Worm (Caenorhabditis elegans) whole organism, L1 larva: ENCODE results near the gene F07F6.4.

Experiments used
- C04F5.9 ChIP-seq: sonication (generic microtip); optimal IDR thresholded peaks from 2 replicates; lab custom pipeline; 2016; ENCODE audit warnings: missing genetic modification characterization, missing compliant biosample characterization
- C16A3.4 ChIP-seq: fragments of 150-350 bp; optimal IDR thresholded peaks from 2 replicates; lab custom pipeline; 2014; ENCODE audit warnings: missing biosample characterization, missing genetic modification characterization
- F16B12.6 ChIP-seq: fragments of 150-350 bp; optimal IDR thresholded peaks from 2 replicates; lab custom pipeline; 2014; ENCODE audit warnings: missing biosample characterization, missing genetic modification characterization
- aly-2 ChIP-seq: fragments of 150-350 bp; optimal IDR thresholded peaks from 2 replicates; lab custom pipeline; 2014; ENCODE audit warnings: missing biosample characterization, missing genetic modification characterization
- blmp-1 ChIP-seq: fragments of 150-350 bp; optimal IDR thresholded peaks from 2 replicates; lab custom pipeline; 2014; ENCODE audit warnings: missing biosample characterization, missing genetic modification characterization
- ceh-82 ChIP-seq, 3 experiments: fragments of 150-350 bp in 1 of 3; sonication (generic microtip) in 2 of 3; optimal IDR thresholded peaks; 2 replicates each; lab custom pipeline; 2014 to 2017; ENCODE audit warnings: missing biosample characterization in 3 of 3, missing genetic modification characterization in 3 of 3
- ces-1 ChIP-seq: fragments of 150-350 bp; optimal IDR thresholded peaks from 2 replicates; lab custom pipeline; 2014; ENCODE audit warnings: missing biosample characterization, missing genetic modification reagents, missing genetic modification characterization
- dsc-1 ChIP-seq: sonication (generic microtip); optimal IDR thresholded peaks from 2 replicates; lab custom pipeline; 2016; ENCODE audit warnings: mild to moderate bottlenecking, missing genetic modification characterization, missing compliant biosample characterization
- efl-1 ChIP-seq, 4 experiments: fragments of 150-350 bp; optimal IDR thresholded peaks in 3 of 4; peaks in 1 of 4; 1 replicate in 1 of 4; 2 replicates in 3 of 4; lab custom pipeline; 2014; ENCODE audit warnings: missing biosample characterization in 2 of 4, missing genetic modification characterization in 2 of 4, missing genetic modification reagents in 2 of 4
- egl-13 ChIP-seq: sonication (generic microtip); optimal IDR thresholded peaks from 2 replicates; lab custom pipeline; 2016; ENCODE audit warnings: missing genotype, missing genetic modification reagents, missing genetic modification characterization, missing compliant biosample characterization
- egl-27 ChIP-seq, 2 experiments: fragments of 150-350 bp in 1 of 2; sonication (generic microtip); optimal IDR thresholded peaks; 3 replicates each; lab custom pipeline; 2017 to 2018; ENCODE audit warnings: missing biosample characterization in 2 of 2, missing genetic modification characterization in 2 of 2, missing genetic modification reagents in 2 of 2
- elt-2 ChIP-seq: sonication (generic microtip); optimal IDR thresholded peaks from 2 replicates; lab custom pipeline; 2016; ENCODE audit warnings: missing genetic modification characterization, mild to moderate bottlenecking, inconsistent platforms, missing compliant biosample characterization, missing genetic modification reagents
- ets-5 ChIP-seq: fragments of 200-800 bp; sonication (Bioruptor generic); IDR thresholded peaks from 2 replicates; pipeline ENCODE4 v1.3.6; 2022; ENCODE audit warnings: missing genetic modification characterization, missing compliant biosample characterization
- grh-1 ChIP-seq: fragments of 200-800 bp; sonication (Bioruptor generic); IDR thresholded peaks from 2 replicates; pipeline ENCODE4 v1.3.6; 2022; ENCODE audit warnings: missing genetic modification reagents, missing genetic modification characterization, missing compliant biosample characterization
- isw-1 ChIP-seq: fragments of 200-800 bp; sonication (Bioruptor generic); IDR thresholded peaks from 2 replicates; pipeline ENCODE4 v1.3.6; 2022; ENCODE audit warnings: missing genetic modification characterization, missing compliant biosample characterization
- lin-14 ChIP-seq: fragments of 200-800 bp; sonication (Bioruptor generic); optimal IDR thresholded peaks from 2 replicates; lab custom pipeline; 2018; ENCODE audit warnings: mild to moderate bottlenecking, missing genetic modification characterization, moderate library complexity, missing compliant biosample characterization
- lin-35 ChIP-seq, 2 experiments: fragments of 150-350 bp; optimal IDR thresholded peaks; 2 replicates each; lab custom pipeline; 2014; ENCODE audit warnings: missing biosample characterization in 2 of 2, missing genetic modification characterization in 2 of 2, missing genetic modification reagents in 2 of 2
- lin-39 ChIP-seq: fragments of 150-350 bp; optimal IDR thresholded peaks from 2 replicates; lab custom pipeline; 2014; ENCODE audit warnings: missing biosample characterization, missing genetic modification reagents, missing genetic modification characterization
- lir-3 ChIP-seq: sonication (generic microtip); optimal IDR thresholded peaks from 2 replicates; lab custom pipeline; 2016; ENCODE audit warnings: mild to moderate bottlenecking, missing genetic modification characterization, moderate library complexity, missing compliant biosample characterization; ENCODE audit not compliant: poor library complexity
- mdl-1 ChIP-seq, 2 experiments: fragments of 150-350 bp; optimal IDR thresholded peaks; 2 replicates each; lab custom pipeline; 2014 to 2017; ENCODE audit warnings: missing biosample characterization in 2 of 2, missing genetic modification characterization in 2 of 2, inconsistent platforms in 1 of 2
- mep-1 ChIP-seq: fragments of 150-350 bp; optimal IDR thresholded peaks from 2 replicates; lab custom pipeline; 2014; ENCODE audit warnings: missing biosample characterization, missing genetic modification characterization
- nhr-11 ChIP-seq: fragments of 150-350 bp; optimal IDR thresholded peaks from 2 replicates; lab custom pipeline; 2014; ENCODE audit warnings: missing biosample characterization, missing genetic modification characterization
- nhr-12 ChIP-seq: sonication (generic microtip); optimal IDR thresholded peaks from 2 replicates; lab custom pipeline; 2017; ENCODE audit warnings: missing biosample characterization, missing genetic modification characterization
- nhr-20 ChIP-seq: sonication (generic microtip); optimal IDR thresholded peaks from 2 replicates; lab custom pipeline; 2016; ENCODE audit warnings: mild to moderate bottlenecking, missing genetic modification characterization, missing compliant biosample characterization
- nhr-28 ChIP-seq: fragments of 150-350 bp; optimal IDR thresholded peaks from 2 replicates; lab custom pipeline; 2014; ENCODE audit warnings: missing biosample characterization, missing genetic modification characterization
- nhr-47 ChIP-seq: sonication (generic microtip); optimal IDR thresholded peaks from 2 replicates; lab custom pipeline; 2016; ENCODE audit warnings: mild to moderate bottlenecking, missing genetic modification characterization, moderate library complexity, missing compliant biosample characterization
- nhr-71 ChIP-seq: sonication (generic microtip); optimal IDR thresholded peaks from 2 replicates; lab custom pipeline; 2016; ENCODE audit warnings: mild to moderate bottlenecking, missing genetic modification characterization, moderate library complexity, missing compliant biosample characterization
- nhr-77 ChIP-seq: fragments of 150-350 bp; optimal IDR thresholded peaks from 2 replicates; lab custom pipeline; 2014; ENCODE audit warnings: missing biosample characterization, missing genetic modification characterization
- nhr-90 ChIP-seq: sonication (generic microtip); optimal IDR thresholded peaks from 2 replicates; lab custom pipeline; 2016; ENCODE audit warnings: mild to moderate bottlenecking, missing genetic modification characterization, missing compliant biosample characterization; ENCODE audit not compliant: poor library complexity
- pag-3 ChIP-seq: sonication (generic microtip); optimal IDR thresholded peaks from 2 replicates; lab custom pipeline; 2017; ENCODE audit warnings: missing genetic modification characterization, mild to moderate bottlenecking, missing compliant biosample characterization, antibody characterized with exemption, borderline replicate concordance; ENCODE audit not compliant: insufficient read depth
- rnt-1 ChIP-seq: sonication (generic microtip); optimal IDR thresholded peaks from 2 replicates; lab custom pipeline; 2016; ENCODE audit warnings: mild to moderate bottlenecking, missing genetic modification characterization, moderate library complexity, missing compliant biosample characterization
- skn-1 ChIP-seq: fragments of 150-350 bp; optimal IDR thresholded peaks from 2 replicates; lab custom pipeline; 2014; ENCODE audit warnings: missing biosample characterization, missing genetic modification characterization
- snpc-4 ChIP-seq: fragments of 150-350 bp; optimal IDR thresholded peaks from 2 replicates; lab custom pipeline; 2014; ENCODE audit warnings: missing biosample characterization, missing genetic modification characterization
- sptf-1 ChIP-seq: fragments of 150-350 bp; optimal IDR thresholded peaks from 2 replicates; lab custom pipeline; 2014; ENCODE audit warnings: missing biosample characterization, missing genetic modification characterization
- tbx-2 ChIP-seq: sonication (generic microtip); optimal IDR thresholded peaks from 2 replicates; lab custom pipeline; 2016; ENCODE audit warnings: missing genetic modification characterization, missing compliant biosample characterization
- unc-130 ChIP-seq: fragments of 150-350 bp; optimal IDR thresholded peaks from 2 replicates; lab custom pipeline; 2017; ENCODE audit warnings: missing biosample characterization, missing genetic modification characterization, inconsistent platforms
- unc-30 ChIP-seq: sonication (generic microtip); optimal IDR thresholded peaks from 2 replicates; lab custom pipeline; 2017; ENCODE audit warnings: missing biosample characterization, missing genetic modification characterization
- unc-98 ChIP-seq: fragments of 200-800 bp; sonication (Bioruptor generic); IDR thresholded peaks from 2 replicates; pipeline ENCODE4 v1.3.6; 2022; ENCODE audit warnings: missing genetic modification characterization, missing compliant biosample characterization
- xbp-1 ChIP-seq: sonication (generic microtip); optimal IDR thresholded peaks from 2 replicates; lab custom pipeline; 2016; ENCODE audit warnings: missing genetic modification characterization, missing compliant biosample characterization
- zag-1 ChIP-seq: fragments of 150-350 bp; optimal IDR thresholded peaks from 2 replicates; lab custom pipeline; 2014; ENCODE audit warnings: missing biosample characterization, missing genetic modification characterization
- zip-4 ChIP-seq: fragments of 200-800 bp; sonication (Bioruptor generic); optimal IDR thresholded peaks from 2 replicates; lab custom pipeline; 2018; ENCODE audit warnings: mild to moderate bottlenecking, missing genetic modification characterization, moderate library complexity, missing compliant biosample characterization

Gene F07F6.4

DNA sequence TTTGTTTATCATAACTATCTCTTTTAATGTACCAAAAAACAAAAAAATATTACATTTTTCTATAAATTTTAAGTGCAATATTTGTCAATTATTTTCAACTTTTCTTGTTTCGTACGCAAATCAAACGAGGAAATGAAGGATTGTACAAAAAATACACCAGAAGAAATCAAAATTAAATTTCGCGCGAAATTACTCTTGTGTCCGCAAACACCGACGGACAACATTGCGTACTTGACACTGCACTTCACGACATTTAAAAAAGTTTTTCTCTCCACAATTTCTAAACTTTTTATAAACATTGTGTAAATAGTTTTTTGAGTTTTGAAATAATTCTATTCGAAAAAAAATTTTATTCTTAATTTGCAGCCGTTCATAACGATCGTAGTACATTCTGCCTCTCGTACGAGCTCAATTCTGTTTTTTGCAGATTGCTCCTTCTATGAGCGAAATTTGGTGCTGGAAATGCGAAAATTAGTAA lies 44.6 kb upstream of the F07F6.4 start, which contains the start of gene mrps-16 (continued):
- TF ChIP-seq snpc-4 (tag; lab: Kevin White, UChicago) (peak; percentile 38), lin-14 (peak; percentile 62), rnt-1 (peak; percentile 79), blmp-1 (tag; lab: Kevin White, UChicago) (peak; percentile 59), zag-1 (tag; lab: Kevin White, UChicago) (no peak), ces-1 (GFP tag; lab: Kevin White, UChicago) (no peak), dsc-1 (tag; lab: Kevin White, UChicago) (peak; percentile 59), unc-98 (no peak), mep-1 (tag; lab: Kevin White, UChicago) (peak; percentile 84), nhr-12 (tag; lab: Kevin White, UChicago) (no peak), nhr-20 (tag; lab: Kevin White, UChicago) (peak; percentile 73), unc-130 (tag; lab: Kevin White, UChicago) (peak; percentile 58), tbx-2 (tag; lab: Kevin White, UChicago) (peak; percentile 79), egl-27 (tag; optimal IDR thresholded peaks at IDR 0.05; lab: Kevin White, UChicago) (no peak), xbp-1 (tag; lab: Kevin White, UChicago) (peak; percentile 67), mdl-1 (tag; optimal IDR thresholded peaks at IDR 0.05; lab: Kevin White, UChicago) (peak in 1 of 2 experiments; percentile 28), ets-5 (GFP tag; lab: Robert Waterston, UW) (no peak), grh-1 (GFP tag; lab: Robert Waterston, UW) (peak; percentile 54), nhr-90 (tag; lab: Kevin White, UChicago) (peak; percentile 64), pag-3 (tag; lab: Kevin White, UChicago) (no peak), unc-30 (tag; lab: Kevin White, UChicago) (no peak), nhr-47 (tag; lab: Kevin White, UChicago) (peak; percentile 81), elt-2 (tag; lab: Kevin White, UChicago) (peak; percentile 61), C04F5.9 (tag; lab: Kevin White, UChicago) (peak; percentile 4), egl-13 (tag; lab: Kevin White, UChicago) (no peak), efl-1 (optimal IDR thresholded peaks at IDR 0.05; lab: Kevin White, UChicago) (peak; percentile 94 to 98), efl-1 (GFP tag; optimal IDR thresholded peaks at IDR 0.05 in 1 of 2; lab: Kevin White, UChicago) (peak; percentile 99 to 100), nhr-11 (tag; lab: Kevin White, UChicago) (no peak), lir-3 (tag; lab: Kevin White, UChicago) (peak; percentile 41), nhr-77 (tag; lab: Kevin White, UChicago) (peak; percentile 37), nhr-71 (tag; lab: Kevin White, UChicago) (peak; percentile 81), aly-2 (peak; percentile 24), zip-4 (GFP tag; lab: Kevin White, UChicago) (peak; percentile 44), skn-1 (tag; lab: Kevin White, UChicago) (peak; percentile 52), F16B12.6 (tag; lab: Kevin White, UChicago) (peak; percentile 98), sptf-1 (tag; lab: Kevin White, UChicago) (no peak), isw-1 (peak; percentile 55), lin-35 (GFP tag; optimal IDR thresholded peaks at IDR 0.05; lab: Kevin White, UChicago) (peak; percentile 97 to 98), C16A3.4 (peak; percentile 80), nhr-28 (no peak), lin-39 (tag; lab: Kevin White, UChicago) (peak; percentile 41), ceh-82 (tag; optimal IDR thresholded peaks at IDR 0.05; lab: Kevin White, UChicago) (peak; percentile 51 to 73 (median 67))
